Worm (Caenorhabditis elegans): ENCODE measurements around the gene nlp-21.

ce11 chrIII:11390832-11391231 is 2.2 kb downstream of the nlp-21 start:
- TF ChIP-seq elt-1 (tag; optimal IDR thresholded peaks at IDR 0.05) (no peak), nhr-12 (tag; optimal IDR thresholded peaks at IDR 0.05) (no peak), ama-1 (optimal IDR thresholded peaks at IDR 0.05) (no peak), lin-13 (GFP tag; optimal IDR thresholded peaks at IDR 0.05) (no peak)

All from whole organism, L2 larva.